Fruit fly (Drosophila melanogaster): ENCODE results near the gene Cpr65Ax1.
"Not testable (repeated sequence)": the region's sequence is repeated elsewhere in the genome, so short reads cannot be mapped to it uniquely, and the experiment has no call there.

Gene Cpr65Ax1

DNA sequence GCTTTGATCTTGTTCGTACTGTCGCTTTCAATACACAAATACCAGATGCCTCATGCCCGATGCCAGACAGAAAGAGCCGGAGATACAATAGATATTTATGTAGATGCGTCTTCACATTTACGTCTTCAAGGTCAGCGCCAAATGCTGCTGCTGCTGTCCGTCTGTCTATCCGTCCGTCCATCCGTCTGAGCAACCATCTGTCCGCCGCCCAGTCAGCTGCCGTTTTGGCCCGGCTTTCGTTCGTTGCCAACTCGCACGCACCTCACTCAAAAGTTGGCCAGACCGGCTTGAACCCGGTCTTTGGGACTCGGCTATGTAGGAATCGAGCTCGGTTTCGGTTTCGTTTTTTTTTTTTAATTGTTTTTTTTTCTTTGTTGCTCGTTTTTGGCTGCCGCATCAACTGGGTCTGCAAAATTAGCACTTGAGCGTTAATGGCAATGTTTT lies 7.2 kb upstream of the Cpr65Ax1 start (continued):
- TF ChIP-seq sug (tag; optimal IDR thresholded peaks at IDR 0.05) (no peak), Drgx (GFP tag; IDR thresholded peaks at IDR 0.05) (peak; percentile 37; the same call in 1 of the 2 replicates), ERR (GFP tag; optimal IDR thresholded peaks at IDR 0.05) (no peak), Xrp1 (GFP tag; IDR thresholded peaks at IDR 0.05) (no peak), zen (tag; optimal IDR thresholded peaks at IDR 0.05) (no peak), abd-A (tag; optimal IDR thresholded peaks at IDR 0.05) (peak; percentile 71), sd (tag; optimal IDR thresholded peaks at IDR 0.05) (peak; percentile 82), Deaf1 (tag; optimal IDR thresholded peaks at IDR 0.05) (peak; percentile 63), chinmo (GFP tag; IDR thresholded peaks at IDR 0.05; ENCODE audit: partially characterized antibody) (peak; percentile 98)

DNA sequence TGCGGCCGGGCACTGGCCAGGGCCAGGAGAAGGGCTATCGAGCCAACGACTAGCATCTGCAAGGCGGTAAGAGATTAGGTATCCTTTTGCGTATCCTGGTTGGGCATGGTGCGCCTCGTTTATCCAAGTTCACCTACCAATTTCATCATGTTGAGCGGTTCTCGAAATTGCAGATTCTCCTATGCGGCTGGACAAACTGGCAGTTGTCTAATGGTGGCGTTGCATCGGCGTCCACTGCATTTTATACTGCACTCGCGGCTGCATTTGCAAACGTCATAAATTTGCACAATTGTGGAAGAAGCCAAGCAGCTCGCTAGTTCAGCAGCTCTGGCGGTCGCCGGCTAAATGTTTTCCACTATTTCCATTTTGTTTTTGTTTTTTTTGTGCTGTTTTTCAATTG lies 4.7 kb upstream of the Cpr65Ax1 start, which contains the start of gene Acp65Aa:
Gene Acp65Aa (minus strand): TSS at position 215 of the 400 bp plus-strand sequence.
- TF ChIP-seq insv (GFP tag; optimal IDR thresholded peaks at IDR 0.05) (no peak), lmd (GFP tag; IDR thresholded peaks at IDR 0.05) (0 out of 2 replicates have a peak, but pooled peaks have one; percentile 4), D19A (tag; optimal IDR thresholded peaks at IDR 0.05) (no peak), Ets65A (GFP tag) (peak; percentile 90), her (GFP tag; optimal IDR thresholded peaks at IDR 0.05) (no peak)

DNA sequence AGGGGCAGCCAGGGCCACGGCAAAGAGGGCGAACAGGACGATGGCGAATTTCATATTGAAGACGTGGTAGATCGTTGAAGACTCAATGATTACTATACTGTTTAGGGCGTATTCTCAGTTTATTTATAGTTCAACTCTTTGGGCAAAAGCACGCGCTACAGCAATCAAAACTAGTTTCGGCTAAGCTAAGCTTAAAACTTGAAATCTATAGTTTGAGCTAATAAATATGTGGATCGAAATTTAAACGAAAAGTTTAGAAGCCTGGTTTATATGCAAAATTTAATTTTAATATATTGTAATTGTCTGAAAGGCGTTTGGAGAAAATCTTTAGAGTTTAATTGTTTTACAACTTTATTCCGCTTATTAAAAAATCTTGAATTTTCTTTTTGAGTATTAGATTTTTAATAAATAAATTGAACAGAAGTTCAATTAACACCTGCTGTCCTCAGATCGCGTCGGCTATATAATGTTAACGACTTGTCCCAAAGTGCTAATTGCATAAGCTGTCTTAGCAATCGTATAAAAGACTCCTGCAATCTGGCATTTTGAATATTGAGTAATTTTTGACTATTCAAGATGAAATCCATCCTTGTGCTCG lies 3.1 kb upstream of the Cpr65Ax1 start, which contains the start of the genes Cpr65Ax2 and Lcp65Aa:
Gene Cpr65Ax2 (minus strand): TSS at position 101 of the 598 bp plus-strand sequence.
Gene Lcp65Aa (plus strand): TSS at position 548 of the 598 bp plus-strand sequence.
- TF ChIP-seq CG7963 (GFP tag; IDR thresholded peaks at IDR 0.05; ENCODE audit: partially characterized antibody); CG6689 (GFP tag; IDR thresholded peaks at IDR 0.05); gcm (GFP tag; optimal IDR thresholded peaks at IDR 0.05): not testable (repeated sequence)

DNA sequence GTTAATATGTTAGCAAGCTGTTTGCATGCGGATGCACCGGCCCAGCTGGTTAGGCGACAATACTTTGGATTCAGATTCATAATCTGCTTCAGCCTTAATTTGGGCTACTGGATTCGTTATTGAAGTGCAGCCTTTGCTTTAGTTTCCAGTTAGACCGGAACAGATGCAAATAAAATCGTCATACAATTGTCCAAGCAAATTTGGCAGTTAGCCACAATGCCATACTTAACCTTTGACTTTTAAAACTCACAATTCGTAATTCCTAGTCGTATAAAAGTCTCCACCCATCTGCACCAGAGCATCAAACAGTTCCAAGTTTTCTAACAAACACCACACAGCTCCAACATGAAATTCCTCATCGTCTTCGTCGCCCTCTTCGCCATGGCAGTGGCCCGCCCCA lies 1.5 kb upstream of the Cpr65Ax1 start, which contains the start of gene Lcp65Ab1:
Gene Lcp65Ab1 (plus strand): TSS at position 301 of the 400 bp plus-strand sequence.
- not testable (repeated sequence) for TF ChIP-seq CG12236 (GFP tag; optimal IDR thresholded peaks at IDR 0.05); Taf1 (GFP tag; IDR thresholded peaks at IDR 0.05); CG2199 (GFP tag; IDR thresholded peaks at IDR 0.05)

DNA sequence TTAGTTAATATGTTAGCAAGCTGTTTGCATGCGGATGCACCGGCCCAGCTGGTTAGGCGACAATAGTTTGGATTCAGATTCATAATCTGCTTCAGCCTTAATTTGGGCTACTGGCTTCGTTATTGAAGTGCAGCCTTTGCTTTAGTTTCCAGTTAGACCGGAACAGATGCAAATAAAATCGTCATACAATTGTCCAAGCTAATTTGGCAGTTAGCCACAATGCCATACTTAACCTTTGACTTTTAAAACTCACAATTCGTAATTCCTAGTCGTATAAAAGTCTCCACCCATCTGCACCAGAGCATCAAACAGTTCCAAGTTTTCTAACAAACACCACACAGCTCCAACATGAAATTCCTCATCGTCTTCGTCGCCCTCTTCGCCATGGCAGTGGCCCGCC lies 1.4 kb downstream of the Cpr65Ax1 start, which contains the start of gene Lcp65Ab2:
Gene Lcp65Ab2 (plus strand): TSS at position 301 of the 400 bp plus-strand sequence.
- TF ChIP-seq CG12659, org-1, Bteb2 (GFP tag; optimal IDR thresholded peaks at IDR 0.05): not testable (repeated sequence)

DNA sequence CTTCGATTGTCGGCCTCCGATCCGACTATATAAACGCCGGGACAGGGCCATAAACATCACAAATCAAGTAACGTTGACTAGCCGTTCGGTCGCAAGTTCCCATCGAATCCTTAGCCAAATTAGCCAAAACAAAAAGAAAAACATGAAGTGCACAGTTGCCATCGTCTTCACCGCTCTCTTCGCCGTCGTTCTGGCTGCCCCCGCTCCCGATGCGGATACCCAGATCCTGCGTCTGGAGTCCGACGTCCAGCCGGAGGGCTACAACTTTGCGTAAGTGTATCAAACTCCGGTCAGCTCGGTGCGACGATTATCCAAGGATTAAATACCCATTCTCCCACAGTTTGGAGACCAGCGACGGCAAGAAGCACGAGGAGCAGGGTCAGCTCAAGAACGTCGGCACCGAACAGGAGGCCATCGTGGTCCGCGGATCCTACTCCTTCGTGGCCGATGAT lies 3.0 kb downstream of the Cpr65Ax1 start, which contains the start of gene Lcp65Ac:
Gene Lcp65Ac (plus strand): TSS at position 51 of the 452 bp plus-strand sequence.
- no peak for TF ChIP-seq wdn (GFP tag; IDR thresholded peaks at IDR 0.05)
- no peak for TF ChIP-seq Hmx (GFP tag; optimal IDR thresholded peaks at IDR 0.05)
- TF ChIP-seq gce (GFP tag; IDR thresholded peaks at IDR 0.05), result no peak
- TF ChIP-seq Dad (GFP tag; optimal IDR thresholded peaks at IDR 0.05), result no peak
- TF ChIP-seq CG16815 (GFP tag; optimal IDR thresholded peaks at IDR 0.05), result no peak
- TF ChIP-seq cato (GFP tag; optimal IDR thresholded peaks at IDR 0.05; ENCODE audit: borderline replicate concordance), result no peak
- TF ChIP-seq Ets65A (GFP tag), result peak; percentile 93
- TF ChIP-seq Dbx (GFP tag; IDR thresholded peaks at IDR 0.05), result 0 out of 3 replicates have a peak, but pooled peaks have one; percentile 6
- TF ChIP-seq Atf-2 (GFP tag; optimal IDR thresholded peaks at IDR 0.05), result no peak
- no peak for TF ChIP-seq CG32772 (GFP tag; IDR thresholded peaks at IDR 0.05)
